Worm (Caenorhabditis elegans) whole organism, L1 larva: Measurements from ENCODE around the gene F36D3.5.

ENCODE experiments used
- C04F5.9 ChIP-seq: sonication (generic microtip); optimal IDR thresholded peaks from 2 replicates; lab custom pipeline; 2016; ENCODE audit warnings: missing genetic modification characterization, missing compliant biosample characterization
- F16B12.6 ChIP-seq: fragments of 150-350 bp; optimal IDR thresholded peaks from 2 replicates; lab custom pipeline; 2014; ENCODE audit warnings: missing biosample characterization, missing genetic modification characterization
- Y116A8C.19 ChIP-seq: sonication (generic microtip); optimal IDR thresholded peaks from 2 replicates; lab custom pipeline; 2016; ENCODE audit warnings: missing compliant biosample characterization, missing genetic modification characterization, borderline replicate concordance
- aly-2 ChIP-seq: fragments of 150-350 bp; optimal IDR thresholded peaks from 2 replicates; lab custom pipeline; 2014; ENCODE audit warnings: missing biosample characterization, missing genetic modification characterization
- blmp-1 ChIP-seq: fragments of 150-350 bp; optimal IDR thresholded peaks from 2 replicates; lab custom pipeline; 2014; ENCODE audit warnings: missing biosample characterization, missing genetic modification characterization
- ceh-8 ChIP-seq: fragments of 200-800 bp; sonication (Bioruptor generic); optimal IDR thresholded peaks from 2 replicates; lab custom pipeline; 2018; ENCODE audit warnings: mild to moderate bottlenecking, missing genetic modification characterization, moderate library complexity, missing compliant biosample characterization
- ceh-82 ChIP-seq, 3 experiments: fragments of 150-350 bp in 1 of 3; sonication (generic microtip) in 2 of 3; optimal IDR thresholded peaks; 2 replicates each; lab custom pipeline; 2014 to 2017; ENCODE audit warnings: missing biosample characterization in 3 of 3, missing genetic modification characterization in 3 of 3
- ces-1 ChIP-seq: fragments of 150-350 bp; optimal IDR thresholded peaks from 2 replicates; lab custom pipeline; 2014; ENCODE audit warnings: missing biosample characterization, missing genetic modification reagents, missing genetic modification characterization
- dpl-1 ChIP-seq, 3 experiments: fragments of 150-350 bp in 2 of 3; sonication (generic microtip) in 1 of 3; optimal IDR thresholded peaks; 2 replicates each; lab custom pipeline; 2014 to 2017; ENCODE audit warnings: missing biosample characterization in 3 of 3, missing genetic modification characterization in 3 of 3, missing genetic modification reagents in 3 of 3
- dsc-1 ChIP-seq: sonication (generic microtip); optimal IDR thresholded peaks from 2 replicates; lab custom pipeline; 2016; ENCODE audit warnings: mild to moderate bottlenecking, missing genetic modification characterization, missing compliant biosample characterization
- efl-1 ChIP-seq, 4 experiments: fragments of 150-350 bp; optimal IDR thresholded peaks in 3 of 4; peaks in 1 of 4; 1 replicate in 1 of 4; 2 replicates in 3 of 4; lab custom pipeline; 2014; ENCODE audit warnings: missing biosample characterization in 2 of 4, missing genetic modification characterization in 2 of 4, missing genetic modification reagents in 2 of 4
- elt-2 ChIP-seq: sonication (generic microtip); optimal IDR thresholded peaks from 2 replicates; lab custom pipeline; 2016; ENCODE audit warnings: missing genetic modification characterization, mild to moderate bottlenecking, inconsistent platforms, missing compliant biosample characterization, missing genetic modification reagents
- elt-3 ChIP-seq, 6 experiments: fragments of 150-350 bp in 1 of 6; sonication (generic microtip); optimal IDR thresholded peaks; 2 replicates each; lab custom pipeline; 2017 to 2018; ENCODE audit warnings: missing biosample characterization in 6 of 6, missing genetic modification characterization in 6 of 6, inconsistent platforms in 1 of 6
- ets-5 ChIP-seq: fragments of 200-800 bp; sonication (Bioruptor generic); IDR thresholded peaks from 2 replicates; pipeline ENCODE4 v1.3.6; 2022; ENCODE audit warnings: missing genetic modification characterization, missing compliant biosample characterization
- fkh-10 ChIP-seq: sonication (generic microtip); optimal IDR thresholded peaks from 2 replicates; lab custom pipeline; 2017; ENCODE audit warnings: missing biosample characterization, missing genetic modification reagents, missing genetic modification characterization
- fkh-4 ChIP-seq: sonication (generic microtip); optimal IDR thresholded peaks from 2 replicates; lab custom pipeline; 2016; ENCODE audit warnings: missing compliant biosample characterization, missing genetic modification characterization, borderline replicate concordance
- fkh-8 ChIP-seq: sonication (generic microtip); optimal IDR thresholded peaks from 2 replicates; lab custom pipeline; 2016; ENCODE audit warnings: mild to moderate bottlenecking, missing genetic modification characterization, missing compliant biosample characterization
- fos-1 ChIP-seq: fragments of 150-350 bp; optimal IDR thresholded peaks from 2 replicates; lab custom pipeline; 2014; ENCODE audit warnings: missing biosample characterization, missing genetic modification characterization
- grh-1 ChIP-seq: fragments of 200-800 bp; sonication (Bioruptor generic); IDR thresholded peaks from 2 replicates; pipeline ENCODE4 v1.3.6; 2022; ENCODE audit warnings: missing genetic modification reagents, missing genetic modification characterization, missing compliant biosample characterization
- hlh-17 ChIP-seq: fragments of 200-800 bp; sonication (Bioruptor generic); optimal IDR thresholded peaks from 2 replicates; lab custom pipeline; 2018; ENCODE audit warnings: missing genetic modification characterization, mild to moderate bottlenecking, missing compliant biosample characterization, moderate library complexity, borderline replicate concordance
- hlh-4 ChIP-seq: sonication (generic microtip); optimal IDR thresholded peaks from 2 replicates; lab custom pipeline; 2016; ENCODE audit warnings: mild to moderate bottlenecking, missing genetic modification characterization, missing compliant biosample characterization
- lin-13 ChIP-seq: fragments of 150-350 bp; optimal IDR thresholded peaks from 2 replicates; lab custom pipeline; 2014; ENCODE audit warnings: missing biosample characterization, missing genetic modification reagents, missing genetic modification characterization
- lin-14 ChIP-seq: fragments of 200-800 bp; sonication (Bioruptor generic); optimal IDR thresholded peaks from 2 replicates; lab custom pipeline; 2018; ENCODE audit warnings: mild to moderate bottlenecking, missing genetic modification characterization, moderate library complexity, missing compliant biosample characterization
- lin-15B ChIP-seq: fragments of 150-350 bp; sonication (generic microtip); optimal IDR thresholded peaks from 3 replicates; lab custom pipeline; 2014; ENCODE audit warnings: missing biosample characterization, missing genetic modification characterization
- lin-35 ChIP-seq, 2 experiments: fragments of 150-350 bp; optimal IDR thresholded peaks; 2 replicates each; lab custom pipeline; 2014; ENCODE audit warnings: missing biosample characterization in 2 of 2, missing genetic modification characterization in 2 of 2, missing genetic modification reagents in 2 of 2
- lin-39 ChIP-seq: fragments of 150-350 bp; optimal IDR thresholded peaks from 2 replicates; lab custom pipeline; 2014; ENCODE audit warnings: missing biosample characterization, missing genetic modification reagents, missing genetic modification characterization
- mdl-1 ChIP-seq, 2 experiments: fragments of 150-350 bp; optimal IDR thresholded peaks; 2 replicates each; lab custom pipeline; 2014 to 2017; ENCODE audit warnings: missing biosample characterization in 2 of 2, missing genetic modification characterization in 2 of 2, inconsistent platforms in 1 of 2
- mep-1 ChIP-seq: fragments of 150-350 bp; optimal IDR thresholded peaks from 2 replicates; lab custom pipeline; 2014; ENCODE audit warnings: missing biosample characterization, missing genetic modification characterization
- nhr-11 ChIP-seq: fragments of 150-350 bp; optimal IDR thresholded peaks from 2 replicates; lab custom pipeline; 2014; ENCODE audit warnings: missing biosample characterization, missing genetic modification characterization
- nhr-19 ChIP-seq: fragments of 200-800 bp; sonication (Bioruptor generic); conservative IDR thresholded peaks from 2 replicates; pipeline ENCODE4 v1.3.6; 2022; ENCODE audit warnings: missing genetic modification characterization, missing compliant biosample characterization
- nhr-47 ChIP-seq: sonication (generic microtip); optimal IDR thresholded peaks from 2 replicates; lab custom pipeline; 2016; ENCODE audit warnings: mild to moderate bottlenecking, missing genetic modification characterization, moderate library complexity, missing compliant biosample characterization
- nhr-71 ChIP-seq: sonication (generic microtip); optimal IDR thresholded peaks from 2 replicates; lab custom pipeline; 2016; ENCODE audit warnings: mild to moderate bottlenecking, missing genetic modification characterization, moderate library complexity, missing compliant biosample characterization
- nhr-77 ChIP-seq: fragments of 150-350 bp; optimal IDR thresholded peaks from 2 replicates; lab custom pipeline; 2014; ENCODE audit warnings: missing biosample characterization, missing genetic modification characterization
- nhr-90 ChIP-seq: sonication (generic microtip); optimal IDR thresholded peaks from 2 replicates; lab custom pipeline; 2016; ENCODE audit warnings: mild to moderate bottlenecking, missing genetic modification characterization, missing compliant biosample characterization; ENCODE audit not compliant: poor library complexity
- pag-3 ChIP-seq: sonication (generic microtip); optimal IDR thresholded peaks from 2 replicates; lab custom pipeline; 2017; ENCODE audit warnings: missing genetic modification characterization, mild to moderate bottlenecking, missing compliant biosample characterization, antibody characterized with exemption, borderline replicate concordance; ENCODE audit not compliant: insufficient read depth
- pax-3 ChIP-seq: fragments of 200-800 bp; sonication (Bioruptor generic); optimal IDR thresholded peaks from 2 replicates; lab custom pipeline; 2018; ENCODE audit warnings: mild to moderate bottlenecking, missing genetic modification characterization, moderate library complexity, missing compliant biosample characterization
- pqm-1 ChIP-seq: sonication (generic microtip); optimal IDR thresholded peaks from 3 replicates; lab custom pipeline; 2017; ENCODE audit warnings: missing biosample characterization, missing genetic modification characterization
- skn-1 ChIP-seq: fragments of 150-350 bp; optimal IDR thresholded peaks from 2 replicates; lab custom pipeline; 2014; ENCODE audit warnings: missing biosample characterization, missing genetic modification characterization
- snu-23 ChIP-seq: sonication (generic microtip); optimal IDR thresholded peaks from 2 replicates; lab custom pipeline; 2016; ENCODE audit warnings: missing genetic modification characterization, missing compliant biosample characterization
- sox-4 ChIP-seq: sonication (generic microtip); optimal IDR thresholded peaks from 2 replicates; lab custom pipeline; 2016; ENCODE audit warnings: missing genetic modification characterization, missing compliant biosample characterization
- sup-37 ChIP-seq: fragments of 200-800 bp; sonication (Bioruptor generic); optimal IDR thresholded peaks from 2 replicates; lab custom pipeline; 2018; ENCODE audit warnings: mild to moderate bottlenecking, missing genetic modification characterization, missing compliant biosample characterization
- tbx-2 ChIP-seq: sonication (generic microtip); optimal IDR thresholded peaks from 2 replicates; lab custom pipeline; 2016; ENCODE audit warnings: missing genetic modification characterization, missing compliant biosample characterization
- unc-30 ChIP-seq: sonication (generic microtip); optimal IDR thresholded peaks from 2 replicates; lab custom pipeline; 2017; ENCODE audit warnings: missing biosample characterization, missing genetic modification characterization
- unc-62 ChIP-seq: fragments of 150-350 bp; optimal IDR thresholded peaks from 2 replicates; lab custom pipeline; 2014; ENCODE audit warnings: missing biosample characterization, missing genetic modification reagents, missing genetic modification characterization
- unc-86 ChIP-seq: sonication (generic microtip); optimal IDR thresholded peaks from 2 replicates; lab custom pipeline; 2016; ENCODE audit warnings: missing genetic modification characterization, missing compliant biosample characterization
- unc-98 ChIP-seq: fragments of 200-800 bp; sonication (Bioruptor generic); IDR thresholded peaks from 2 replicates; pipeline ENCODE4 v1.3.6; 2022; ENCODE audit warnings: missing genetic modification characterization, missing compliant biosample characterization
- xbp-1 ChIP-seq: sonication (generic microtip); optimal IDR thresholded peaks from 2 replicates; lab custom pipeline; 2016; ENCODE audit warnings: missing genetic modification characterization, missing compliant biosample characterization
- zip-4 ChIP-seq: fragments of 200-800 bp; sonication (Bioruptor generic); optimal IDR thresholded peaks from 2 replicates; lab custom pipeline; 2018; ENCODE audit warnings: mild to moderate bottlenecking, missing genetic modification characterization, moderate library complexity, missing compliant biosample characterization

Gene F36D3.5

DNA sequence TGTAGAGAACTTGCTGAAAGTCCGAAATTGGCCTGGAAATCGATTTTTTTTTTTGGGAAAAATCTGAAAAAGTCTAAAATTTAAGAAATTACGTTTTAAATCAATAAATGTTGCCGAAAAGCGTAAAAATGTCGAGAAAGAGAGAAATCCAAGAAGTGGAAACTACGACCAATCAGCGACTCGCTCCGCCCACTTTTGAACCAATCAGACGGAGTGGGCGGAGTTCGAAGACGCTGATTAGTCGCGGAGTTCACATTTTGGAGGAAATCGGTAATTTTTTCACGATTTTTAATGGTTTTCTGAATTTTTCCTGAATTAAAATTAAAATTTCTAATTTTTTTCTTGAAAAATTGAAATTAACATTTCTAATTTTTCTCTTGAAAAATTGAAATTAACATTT is 24.6 kb upstream of the F36D3.5 start:
- no peak for TF ChIP-seq pag-3 (tag; lab: Kevin White, UChicago)
- no peak for TF ChIP-seq lin-14 (GFP tag; lab: Kevin White, UChicago)
- TF ChIP-seq skn-1 (tag; lab: Kevin White, UChicago) = no peak
- no peak for TF ChIP-seq F16B12.6 (tag; lab: Kevin White, UChicago)
- TF ChIP-seq elt-2 (tag; lab: Kevin White, UChicago) = no peak
- TF ChIP-seq pqm-1 = no peak
- no peak for TF ChIP-seq lin-35 (GFP tag; optimal IDR thresholded peaks at IDR 0.05; lab: Kevin White, UChicago)
- TF ChIP-seq zip-4 (GFP tag; lab: Kevin White, UChicago) = no peak
- no peak for TF ChIP-seq ces-1
- TF ChIP-seq mep-1 (tag; lab: Kevin White, UChicago) = no peak
- TF ChIP-seq nhr-11 = no peak
- TF ChIP-seq aly-2 = no peak
- TF ChIP-seq, all 84 proteins: peak for 0

DNA sequence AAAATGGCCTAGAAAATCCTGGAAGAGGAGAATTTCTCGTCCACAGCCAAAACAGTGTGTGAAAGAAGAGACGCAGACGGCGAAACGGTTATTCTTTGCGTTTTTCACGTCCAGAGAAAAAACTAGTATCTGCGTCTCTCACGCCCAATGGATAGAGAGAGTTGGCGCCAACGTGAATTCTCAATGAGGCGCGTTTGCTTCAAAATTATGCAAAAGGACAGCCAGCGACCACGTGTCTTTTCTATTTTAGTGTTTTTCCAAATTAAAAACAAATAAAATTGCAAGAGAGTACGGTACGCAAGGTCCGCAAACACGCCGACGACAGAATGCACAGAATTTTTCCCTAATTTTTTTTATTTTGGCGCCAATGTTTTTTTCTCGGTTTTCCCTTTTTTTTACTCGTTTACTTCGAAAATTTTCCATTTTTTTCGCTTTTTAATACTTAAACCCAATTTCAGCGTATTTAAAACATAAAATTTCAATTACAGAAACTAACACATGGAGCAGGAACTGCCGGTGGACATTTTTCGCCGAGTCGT is 22.9 kb upstream of the F36D3.5 start, which contains the start of gene Y32B12B.2:
Gene Y32B12B.2, plus strand, starts transcription at position 489 of the 539 bp plus-strand sequence.
- TF ChIP-seq lin-13 = peak; percentile 3
- no peak for TF ChIP-seq nhr-11
- no peak for TF ChIP-seq fkh-10
- peak; percentile 77 for TF ChIP-seq nhr-71
- TF ChIP-seq lin-14 (GFP tag; lab: Kevin White, UChicago) = no peak
- TF ChIP-seq unc-86 (tag; lab: Kevin White, UChicago) = peak; percentile 74
- TF ChIP-seq tbx-2 (tag; lab: Kevin White, UChicago) = peak; percentile 65
- TF ChIP-seq aly-2 = no peak
- TF ChIP-seq C04F5.9 (tag; lab: Kevin White, UChicago) = no peak
- TF ChIP-seq sox-4 (tag; lab: Kevin White, UChicago) = no peak
- no peak for TF ChIP-seq Y116A8C.19
- no peak for TF ChIP-seq nhr-77 (tag; lab: Kevin White, UChicago)
- peak; percentile 19 for TF ChIP-seq sup-37 (GFP tag; lab: Kevin White, UChicago)
- TF ChIP-seq blmp-1 = no peak
- TF ChIP-seq lin-15B (tag; lab: Kevin White, UChicago) = peak; percentile 44
- TF ChIP-seq efl-1 (optimal IDR thresholded peaks at IDR 0.05; lab: Kevin White, UChicago) = peak; percentile 78 to 85
- peak; percentile 85 to 98 for TF ChIP-seq efl-1 (GFP tag; optimal IDR thresholded peaks at IDR 0.05 in 1 of 2; lab: Kevin White, UChicago)
- peak; percentile 43 to 56 (median 45) for TF ChIP-seq ceh-82 (tag; optimal IDR thresholded peaks at IDR 0.05; lab: Kevin White, UChicago)
- no peak for TF ChIP-seq ets-5 (GFP tag; lab: Robert Waterston, UW)
- TF ChIP-seq F16B12.6 (tag; lab: Kevin White, UChicago) = peak; percentile 88
- TF ChIP-seq elt-2 (tag; lab: Kevin White, UChicago) = peak; percentile 38
- TF ChIP-seq hlh-4 (tag; lab: Kevin White, UChicago) = no peak
- TF ChIP-seq ceh-8 (GFP tag; lab: Kevin White, UChicago) = no peak
- TF ChIP-seq dsc-1 (tag; lab: Kevin White, UChicago) = peak; percentile 58
- peak; percentile 58 for TF ChIP-seq unc-98 (GFP tag; lab: Robert Waterston, UW)
- no peak for TF ChIP-seq unc-30 (tag; lab: Kevin White, UChicago)
- TF ChIP-seq pqm-1 = no peak
- TF ChIP-seq mep-1 (tag; lab: Kevin White, UChicago) = no peak
- peak; percentile 68 for TF ChIP-seq snu-23
- TF ChIP-seq lin-39 (tag; lab: Kevin White, UChicago) = peak; percentile 38
- TF ChIP-seq elt-3 (tag; optimal IDR thresholded peaks at IDR 0.05; lab: Kevin White, UChicago) = peak in 1 of 6 experiments; percentile 4
- no peak for TF ChIP-seq fos-1
- TF ChIP-seq pax-3 (tag; lab: Kevin White, UChicago) = peak; percentile 49
- peak; percentile 38 for TF ChIP-seq fkh-4 (tag; lab: Kevin White, UChicago)
- peak; percentile 85 for TF ChIP-seq nhr-47 (tag; lab: Kevin White, UChicago)
- 0 out of 2 replicates have a peak, but pooled peaks have one; percentile 49 for TF ChIP-seq grh-1 (GFP tag; lab: Robert Waterston, UW)
- TF ChIP-seq xbp-1 (tag; lab: Kevin White, UChicago) = peak; percentile 47
- TF ChIP-seq unc-62 (GFP tag; lab: Kevin White, UChicago) = no peak
- TF ChIP-seq mdl-1 (tag; optimal IDR thresholded peaks at IDR 0.05; lab: Kevin White, UChicago) = peak in 1 of 2 experiments; percentile 20
- TF ChIP-seq hlh-17 = no peak
- TF ChIP-seq nhr-90 (tag; lab: Kevin White, UChicago) = peak; percentile 62
- no peak; the same call in none of the 2 replicates for TF ChIP-seq nhr-19 (GFP tag; lab: Robert Waterston, UW)
- peak; percentile 38 for TF ChIP-seq fkh-8 (tag; lab: Kevin White, UChicago)
- TF ChIP-seq dpl-1 (GFP tag; optimal IDR thresholded peaks at IDR 0.05; lab: Kevin White, UChicago) = peak; percentile 77 to 87 (median 84)
